Worm (Caenorhabditis elegans) whole organism, L1 larva: ENCODE data around the gene F13E9.15.

Experiments
- ceh-82 ChIP-seq, 3 experiments: fragments of 150-350 bp in 1 of 3; sonication (generic microtip) in 2 of 3; optimal IDR thresholded peaks; 2 replicates each; lab custom pipeline; 2014 to 2017; ENCODE audit warnings: missing biosample characterization in 3 of 3, missing genetic modification characterization in 3 of 3
- dpl-1 ChIP-seq, 3 experiments: fragments of 150-350 bp in 2 of 3; sonication (generic microtip) in 1 of 3; optimal IDR thresholded peaks; 2 replicates each; lab custom pipeline; 2014 to 2017; ENCODE audit warnings: missing biosample characterization in 3 of 3, missing genetic modification characterization in 3 of 3, missing genetic modification reagents in 3 of 3
- elt-3 ChIP-seq, 6 experiments: fragments of 150-350 bp in 1 of 6; sonication (generic microtip); optimal IDR thresholded peaks; 2 replicates each; lab custom pipeline; 2017 to 2018; ENCODE audit warnings: missing biosample characterization in 6 of 6, missing genetic modification characterization in 6 of 6, inconsistent platforms in 1 of 6
- fos-1 ChIP-seq: fragments of 150-350 bp; optimal IDR thresholded peaks from 2 replicates; lab custom pipeline; 2014; ENCODE audit warnings: missing biosample characterization, missing genetic modification characterization
- lsy-2 ChIP-seq, 2 experiments: fragments of 150-350 bp; optimal IDR thresholded peaks; 2 replicates each; lab custom pipeline; 2014; ENCODE audit warnings: missing biosample characterization in 2 of 2, missing genetic modification characterization in 2 of 2
- mab-9 ChIP-seq: fragments of 200-800 bp; sonication (Bioruptor generic); IDR thresholded peaks from 2 replicates; pipeline ENCODE4 v1.3.6; 2022; ENCODE audit warnings: missing genetic modification reagents, missing genetic modification characterization, missing compliant biosample characterization
- nhr-77 ChIP-seq: fragments of 150-350 bp; optimal IDR thresholded peaks from 2 replicates; lab custom pipeline; 2014; ENCODE audit warnings: missing biosample characterization, missing genetic modification characterization
- snpc-4 ChIP-seq: fragments of 150-350 bp; optimal IDR thresholded peaks from 2 replicates; lab custom pipeline; 2014; ENCODE audit warnings: missing biosample characterization, missing genetic modification characterization
- sup-37 ChIP-seq: fragments of 200-800 bp; sonication (Bioruptor generic); optimal IDR thresholded peaks from 2 replicates; lab custom pipeline; 2018; ENCODE audit warnings: mild to moderate bottlenecking, missing genetic modification characterization, missing compliant biosample characterization
- unc-130 ChIP-seq: fragments of 150-350 bp; optimal IDR thresholded peaks from 2 replicates; lab custom pipeline; 2017; ENCODE audit warnings: missing biosample characterization, missing genetic modification characterization, inconsistent platforms
- unc-62 ChIP-seq: fragments of 150-350 bp; optimal IDR thresholded peaks from 2 replicates; lab custom pipeline; 2014; ENCODE audit warnings: missing biosample characterization, missing genetic modification reagents, missing genetic modification characterization
- xbp-1 ChIP-seq: sonication (generic microtip); optimal IDR thresholded peaks from 2 replicates; lab custom pipeline; 2016; ENCODE audit warnings: missing genetic modification characterization, missing compliant biosample characterization
- ztf-11 ChIP-seq, 2 experiments: sonication (generic microtip); optimal IDR thresholded peaks; 2 replicates each; lab custom pipeline; 2016 to 2017; ENCODE audit warnings: missing genetic modification characterization in 2 of 2, missing biosample characterization in 1 of 2, missing compliant biosample characterization in 1 of 2

- no peak for TF ChIP-seq snpc-4 (tag; lab: Kevin White, UChicago)
- TF ChIP-seq mab-9 (GFP tag; lab: Robert Waterston, UW): no peak
- no peak for TF ChIP-seq lsy-2 (tag; optimal IDR thresholded peaks at IDR 0.05; lab: Kevin White, UChicago)
- TF ChIP-seq elt-3 (tag; optimal IDR thresholded peaks at IDR 0.05; lab: Kevin White, UChicago): no peak
- no peak for TF ChIP-seq ztf-11 (tag; optimal IDR thresholded peaks at IDR 0.05; lab: Kevin White, UChicago)
- no peak for TF ChIP-seq unc-130
- no peak for TF ChIP-seq xbp-1 (tag; lab: Kevin White, UChicago)
- no peak for TF ChIP-seq nhr-77 (tag; lab: Kevin White, UChicago)
- no peak for TF ChIP-seq fos-1 (tag; lab: Kevin White, UChicago)
- TF ChIP-seq sup-37 (GFP tag; lab: Kevin White, UChicago): no peak
- no peak for TF ChIP-seq dpl-1 (GFP tag; optimal IDR thresholded peaks at IDR 0.05; lab: Kevin White, UChicago)
- no peak for TF ChIP-seq ceh-82 (tag; optimal IDR thresholded peaks at IDR 0.05; lab: Kevin White, UChicago)
- no peak for TF ChIP-seq unc-62
Observed at ce11 chrIV:10884263-10884662, 5.4 kb downstream of the F13E9.15 start, which contains the start of gene F13E9.5.
